Fruit fly (Drosophila melanogaster) whole organism, wandering third instar larva: Measurements from ENCODE around the gene CG16790.

Experiments
- Abd-B ChIP-seq: fragments of >200 bp; optimal IDR thresholded peaks from 2 replicates; lab custom pipeline; 2017; ENCODE audit warnings: missing biosample characterization, missing genetic modification characterization
- CG32264 ChIP-seq: fragments of 200-800 bp; sonication (Bioruptor generic); optimal IDR thresholded peaks from 2 replicates; lab custom pipeline; 2016; ENCODE audit warnings: missing biosample characterization, missing genetic modification characterization
- CG9705 ChIP-seq: fragments of 200-800 bp; sonication (Bioruptor generic); optimal IDR thresholded peaks from 2 replicates; lab custom pipeline; 2018; ENCODE audit warnings: missing biosample characterization, mild to moderate bottlenecking, missing genetic modification characterization
- CrebA ChIP-seq: fragments of 200-800 bp; sonication (Bioruptor generic); optimal IDR thresholded peaks from 2 replicates; lab custom pipeline; 2016; ENCODE audit warnings: missing biosample characterization, mild to moderate bottlenecking, missing genetic modification characterization, borderline replicate concordance
- Dfd ChIP-seq: fragments of >200 bp; optimal IDR thresholded peaks from 2 replicates; lab custom pipeline; 2017; ENCODE audit warnings: missing biosample characterization, missing genetic modification characterization
- Dif ChIP-seq: fragments of 200-275, 200-300 bp; sonication (Bioruptor generic); optimal IDR thresholded peaks from 2 replicates; lab custom pipeline; 2018; ENCODE audit warnings: missing biosample characterization, missing genetic modification characterization; ENCODE audit not compliant: partially characterized antibody
- GATAd ChIP-seq: sonication (Bioruptor generic); optimal IDR thresholded peaks from 2 replicates; lab custom pipeline; 2016; ENCODE audit warnings: missing biosample characterization, missing genetic modification characterization
- HLH106 ChIP-seq: fragments of 200-800 bp; optimal IDR thresholded peaks from 3 replicates; lab custom pipeline; 2019; ENCODE audit warnings: missing biosample characterization, mild to moderate bottlenecking, missing genetic modification characterization, moderate library complexity
- Hnf4 ChIP-seq: fragments of 200-800 bp; sonication (Bioruptor generic); optimal IDR thresholded peaks from 2 replicates; lab custom pipeline; 2016; ENCODE audit warnings: missing biosample characterization, mild to moderate bottlenecking, missing genetic modification characterization
- Hr78 ChIP-seq: fragments of >200 bp; optimal IDR thresholded peaks from 2 replicates; lab custom pipeline; 2017; ENCODE audit warnings: missing biosample characterization, missing genetic modification characterization
- Hr83 ChIP-seq: fragments of 200-300 bp; sonication (Bioruptor generic); optimal IDR thresholded peaks from 2 replicates; lab custom pipeline; 2016; ENCODE audit warnings: missing biosample characterization, mild to moderate bottlenecking, missing genetic modification characterization, moderate library complexity; ENCODE audit not compliant: poor library complexity, severe bottlenecking
- Jra ChIP-seq: sonication (Bioruptor generic); optimal IDR thresholded peaks from 2 replicates; lab custom pipeline; 2016; ENCODE audit warnings: missing biosample characterization, missing genetic modification characterization
- Mio ChIP-seq: sonication (Bioruptor generic); optimal IDR thresholded peaks from 2 replicates; lab custom pipeline; 2016; ENCODE audit warnings: missing biosample characterization, missing genetic modification characterization
- Myc ChIP-seq: fragments of >200 bp; optimal IDR thresholded peaks from 2 replicates; lab custom pipeline; 2017
- N ChIP-seq: fragments of >200 bp; optimal IDR thresholded peaks from 2 replicates; lab custom pipeline; 2018; ENCODE audit warnings: missing biosample characterization, missing external identifiers, missing genetic modification characterization
- OdsH ChIP-seq: fragments of 200-800 bp; sonication (Bioruptor generic); optimal IDR thresholded peaks from 2 replicates; lab custom pipeline; 2016; ENCODE audit warnings: missing biosample characterization, mild to moderate bottlenecking, missing genetic modification characterization
- Rel ChIP-seq, 2 experiments: fragments of 200-800 bp; sonication (Bioruptor generic) in 1 of 2; optimal IDR thresholded peaks; 2 replicates in 1 of 2; 3 replicates in 1 of 2; lab custom pipeline; 2016 to 2019; ENCODE audit warnings: mild to moderate bottlenecking in 2 of 2, missing biosample characterization in 2 of 2, missing genetic modification characterization in 2 of 2, moderate library complexity in 1 of 2
- Sp1 ChIP-seq: fragments of 200-800 bp; sonication (Bioruptor generic); optimal IDR thresholded peaks from 3 replicates; lab custom pipeline; 2019; ENCODE audit warnings: missing biosample characterization, mild to moderate bottlenecking, missing genetic modification characterization, moderate library complexity
- Vsx2 ChIP-seq: fragments of 200-300, 225-300 bp; sonication (Bioruptor generic); optimal IDR thresholded peaks from 2 replicates; lab custom pipeline; 2018; ENCODE audit warnings: missing biosample characterization, missing genetic modification characterization; ENCODE audit not compliant: partially characterized antibody
- br ChIP-seq: fragments of 200-800 bp; sonication (Bioruptor generic); optimal IDR thresholded peaks from 2 replicates; lab custom pipeline; 2016; ENCODE audit warnings: missing biosample characterization, missing genetic modification characterization
- brk ChIP-seq: fragments of 200-800 bp; sonication (Bioruptor generic); optimal IDR thresholded peaks from 2 replicates; lab custom pipeline; 2016; ENCODE audit warnings: missing biosample characterization, mild to moderate bottlenecking, missing genetic modification characterization
- dl ChIP-seq, 2 experiments: fragments of 175-275, 200-275 bp in 1 of 2; fragments of 200-275 bp in 1 of 2; sonication (Bioruptor generic); optimal IDR thresholded peaks; lab custom pipeline; 2018; ENCODE audit warnings: mild to moderate bottlenecking in 2 of 2, missing biosample characterization in 2 of 2, missing genetic modification characterization in 2 of 2, moderate library complexity in 2 of 2; ENCODE audit not compliant: partially characterized antibody in 2 of 2, insufficient read depth in 1 of 2
- dmrt93B ChIP-seq: fragments of 200-800 bp; sonication (Bioruptor generic); optimal IDR thresholded peaks from 2 replicates; lab custom pipeline; 2018; ENCODE audit warnings: missing biosample characterization, mild to moderate bottlenecking, missing genetic modification characterization
- dsf ChIP-seq: sonication (Bioruptor generic); optimal IDR thresholded peaks from 2 replicates; lab custom pipeline; 2016; ENCODE audit warnings: missing biosample characterization, missing genetic modification characterization, borderline replicate concordance
- ey ChIP-seq: fragments of 200-800 bp; sonication (Bioruptor generic); optimal IDR thresholded peaks from 2 replicates; lab custom pipeline; 2016; ENCODE audit warnings: missing biosample characterization, missing genetic modification characterization
- foxo ChIP-seq, 2 experiments: fragments of 200-800 bp; sonication (Bioruptor generic); optimal IDR thresholded peaks; 2 replicates in 1 of 2; 3 replicates in 1 of 2; lab custom pipeline; 2016 to 2017; ENCODE audit warnings: missing biosample characterization in 2 of 2, missing genetic modification characterization in 2 of 2
- fru ChIP-seq: fragments of 200-800 bp; sonication (Bioruptor generic); optimal IDR thresholded peaks from 3 replicates; lab custom pipeline; 2016; ENCODE audit warnings: missing biosample characterization, mild to moderate bottlenecking, missing genetic modification characterization
- h ChIP-seq: fragments of 200-800 bp; sonication (Bioruptor generic); optimal IDR thresholded peaks from 3 replicates; lab custom pipeline; 2016; ENCODE audit warnings: missing biosample characterization, mild to moderate bottlenecking, missing genetic modification characterization
- jim ChIP-seq: fragments of 175-275, 200-325 bp; sonication (Bioruptor generic); optimal IDR thresholded peaks from 2 replicates; lab custom pipeline; 2016; ENCODE audit warnings: missing biosample characterization, mild to moderate bottlenecking, missing genetic modification characterization
- lola ChIP-seq: fragments of >200 bp; optimal IDR thresholded peaks from 2 replicates; lab custom pipeline; 2017; ENCODE audit warnings: missing biosample characterization, missing genetic modification characterization
- pan ChIP-seq: fragments of >200 bp; optimal IDR thresholded peaks from 2 replicates; lab custom pipeline; 2017
- psq ChIP-seq: fragments of 200-800 bp; sonication (Bioruptor generic); optimal IDR thresholded peaks from 3 replicates; lab custom pipeline; 2017; ENCODE audit warnings: missing biosample characterization, mild to moderate bottlenecking, missing genetic modification characterization, moderate library complexity
- rgr ChIP-seq: fragments of 200-800 bp; sonication (Bioruptor generic); optimal IDR thresholded peaks from 3 replicates; lab custom pipeline; 2016; ENCODE audit warnings: missing biosample characterization, mild to moderate bottlenecking, missing genetic modification characterization
- sage ChIP-seq: fragments of 200-800 bp; sonication (Bioruptor generic); optimal IDR thresholded peaks from 2 replicates; lab custom pipeline; 2016; ENCODE audit warnings: missing biosample characterization, mild to moderate bottlenecking, missing genetic modification characterization
- sv ChIP-seq: fragments of 200-800 bp; sonication (Bioruptor generic); optimal IDR thresholded peaks from 3 replicates; lab custom pipeline; 2016; ENCODE audit warnings: missing biosample characterization, missing genetic modification characterization
- tai ChIP-seq: sonication (Bioruptor generic); optimal IDR thresholded peaks from 2 replicates; lab custom pipeline; 2016; ENCODE audit warnings: missing biosample characterization, missing genetic modification characterization
- usp ChIP-seq: fragments of >200 bp; optimal IDR thresholded peaks from 2 replicates; lab custom pipeline; 2017; ENCODE audit warnings: missing biosample characterization, missing genetic modification characterization
- woc ChIP-seq: sonication (Bioruptor generic); optimal IDR thresholded peaks from 2 replicates; lab custom pipeline; 2016; ENCODE audit warnings: missing biosample characterization, mild to moderate bottlenecking, missing genetic modification characterization

Gene CG16790

DNA sequence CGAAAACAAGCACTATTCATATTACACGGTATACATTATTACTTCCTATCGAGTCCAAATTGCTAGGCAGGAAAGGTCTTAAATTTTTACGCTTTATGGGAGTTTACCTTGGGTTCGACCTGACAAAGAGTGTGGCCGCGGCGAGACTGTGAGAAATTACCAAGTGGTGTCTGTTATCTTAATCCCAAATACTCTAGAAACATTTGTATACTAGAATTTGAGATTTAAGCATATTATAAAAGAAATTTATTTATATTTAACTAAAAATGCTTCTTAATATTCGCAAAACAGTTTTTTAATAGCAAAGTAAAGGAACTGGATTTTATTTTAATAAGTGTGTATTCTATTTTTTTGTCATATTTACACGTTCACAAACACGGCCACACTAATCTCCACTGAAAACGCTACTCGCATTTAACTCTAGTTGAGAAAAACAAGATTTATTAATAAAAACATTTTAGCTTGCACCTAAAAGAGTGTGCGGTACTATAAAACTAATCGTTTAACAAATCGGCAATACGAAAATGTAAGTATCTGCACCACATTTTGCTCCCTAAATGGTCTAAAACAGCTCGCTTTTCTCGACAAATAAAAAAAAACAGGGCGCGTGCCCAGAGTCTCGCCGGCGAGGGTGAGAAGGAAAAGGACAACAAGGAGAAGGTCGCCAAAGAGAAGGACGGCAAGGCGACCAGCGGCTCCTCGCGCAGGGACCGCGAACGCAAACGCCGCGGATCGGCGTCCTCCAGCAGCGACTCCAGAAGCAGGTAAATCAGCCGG is 18.2 kb downstream of the CG16790 start, which contains the start of the genes mura and RnpS1:
TSS of gene mura (minus strand) at position 148 of the 777 bp plus-strand sequence.
TSS of gene RnpS1 (plus strand) at position 376 of the 777 bp plus-strand sequence.
- TF ChIP-seq woc (no peak), CG32264 (no peak), Rel (GFP tag; optimal IDR thresholded peaks at IDR 0.05; lab: Kevin White, UChicago) (no peak), Rel (tag; optimal IDR thresholded peaks at IDR 0.05; lab: Kevin White, UChicago) (peak; percentile 58)

DNA sequence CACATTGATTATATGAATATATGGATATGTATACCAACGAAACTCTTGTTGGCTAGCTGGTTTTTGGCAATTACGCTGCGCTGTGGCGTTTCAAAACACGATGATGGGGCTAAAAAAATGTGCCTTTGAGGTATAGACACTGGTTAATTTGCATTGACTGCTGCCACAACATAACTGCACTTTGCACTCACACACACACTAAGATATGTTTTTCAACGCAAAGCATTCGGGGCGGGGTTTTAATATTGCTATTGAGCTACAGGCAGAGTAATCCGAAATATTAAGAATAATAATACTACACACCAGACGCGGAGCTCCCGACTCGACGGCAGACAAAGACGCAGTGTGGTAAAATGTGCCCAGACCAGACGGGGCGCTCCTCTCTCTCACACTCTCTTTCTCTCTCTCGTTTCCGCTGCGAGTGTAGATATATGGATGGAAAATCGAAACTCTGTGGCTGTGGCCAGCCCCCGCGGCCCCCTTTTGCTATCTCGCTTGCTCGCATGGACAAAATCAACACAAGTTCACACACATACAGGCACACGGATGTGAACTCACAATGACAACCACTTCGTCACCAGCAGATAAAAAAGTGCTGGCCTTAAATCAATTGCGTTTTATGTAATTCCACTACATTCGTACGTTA is 18.9 kb downstream of the CG16790 start:
- TF ChIP-seq Dif: peak; percentile 96
- TF ChIP-seq CG32264: no peak
- no peak for TF ChIP-seq usp
- no peak for TF ChIP-seq dmrt93B
- peak; percentile 36 for TF ChIP-seq Hnf4
- TF ChIP-seq brk (GFP tag; lab: Kevin White, UChicago): no peak
- TF ChIP-seq Jra: peak; percentile 59
- TF ChIP-seq br (GFP tag; lab: Kevin White, UChicago): peak; percentile 66
- TF ChIP-seq HLH106: peak; percentile 39
- no peak for TF ChIP-seq tai
- TF ChIP-seq dsf (GFP tag; lab: Kevin White, UChicago): no peak
- peak; percentile 24 for TF ChIP-seq woc
- no peak for TF ChIP-seq Vsx2 (GFP tag; lab: Kevin White, UChicago)
- TF ChIP-seq Abd-B (GFP tag; lab: Kevin White, UChicago): no peak
- no peak for TF ChIP-seq pan (lab: Kevin White, UChicago)
- TF ChIP-seq Hr83 (GFP tag; lab: Kevin White, UChicago): peak; percentile 94
- TF ChIP-seq OdsH (GFP tag; lab: Kevin White, UChicago): peak; percentile 58
- TF ChIP-seq Hr78: no peak
- peak; percentile 68 for TF ChIP-seq rgr
- peak; percentile 96 for TF ChIP-seq dl (GFP tag; optimal IDR thresholded peaks at IDR 0.05; lab: Kevin White, UChicago; ENCODE audit: insufficient read depth in 1 of 2, partially characterized antibody in 2 of 2)
- TF ChIP-seq CrebA (GFP tag; lab: Kevin White, UChicago): no peak
- no peak for TF ChIP-seq Mio (GFP tag; lab: Kevin White, UChicago)
- TF ChIP-seq Myc: no peak
- TF ChIP-seq h (GFP tag; lab: Kevin White, UChicago): peak; percentile 80
- TF ChIP-seq Sp1: peak; percentile 56
- no peak for TF ChIP-seq GATAd (GFP tag; lab: Kevin White, UChicago)
- peak; percentile 42 for TF ChIP-seq psq (GFP tag; lab: Kevin White, UChicago)
- no peak for TF ChIP-seq CG9705 (GFP tag; lab: Kevin White, UChicago)
- TF ChIP-seq sage (GFP tag; lab: Kevin White, UChicago): no peak
- peak; percentile 5 for TF ChIP-seq ey
- TF ChIP-seq foxo (GFP tag; optimal IDR thresholded peaks at IDR 0.05; lab: Kevin White, UChicago): peak in 1 of 2 experiments; percentile 58
- peak; percentile 57 for TF ChIP-seq fru (GFP tag; lab: Kevin White, UChicago)
- no peak for TF ChIP-seq Rel (GFP tag; optimal IDR thresholded peaks at IDR 0.05; lab: Kevin White, UChicago)
- peak; percentile 73 for TF ChIP-seq Rel (tag; optimal IDR thresholded peaks at IDR 0.05; lab: Kevin White, UChicago)
- no peak for TF ChIP-seq Dfd (GFP tag; lab: Kevin White, UChicago)
- peak; percentile 20 for TF ChIP-seq jim (GFP tag; lab: Kevin White, UChicago)
- TF ChIP-seq lola: no peak
- TF ChIP-seq sv: no peak
- TF ChIP-seq N: peak; percentile 49
